Fruit fly (Drosophila melanogaster) whole organism, embryonic: ENCODE results near the gene CG11970.

Experiments used
- Atf3 ChIP-seq: fragments of 200-800 bp; sonication (Bioruptor generic); optimal IDR thresholded peaks from 3 replicates; lab custom pipeline; 2016; ENCODE audit warnings: missing biosample characterization, missing genetic modification characterization
- Bdp1 ChIP-seq: fragments of 200-800 bp; sonication (Bioruptor generic); optimal IDR thresholded peaks from 3 replicates; lab custom pipeline; 2016; ENCODE audit warnings: missing biosample characterization, missing genetic modification characterization
- CG11247 ChIP-seq: fragments of 200-800 bp; sonication (Bioruptor generic); IDR thresholded peaks from 2 replicates; pipeline ENCODE4 v1.3.6; 2022; ENCODE audit warnings: missing biosample characterization, missing genetic modification characterization
- CG1602 ChIP-seq: fragments of 200-800 bp; sonication (Bioruptor generic); optimal IDR thresholded peaks from 3 replicates; lab custom pipeline; 2016; ENCODE audit warnings: missing biosample characterization, missing genetic modification characterization
- CG17328 ChIP-seq: fragments of 200-800 bp; sonication (Bioruptor generic); IDR thresholded peaks from 2 replicates; pipeline ENCODE4 v1.3.6; 2022; ENCODE audit warnings: missing biosample characterization, missing genetic modification characterization
- CG17359 ChIP-seq: fragments of 200-800 bp; sonication (Bioruptor generic); optimal IDR thresholded peaks from 3 replicates; lab custom pipeline; 2018; ENCODE audit warnings: missing biosample characterization, mild to moderate bottlenecking, missing genetic modification characterization, moderate library complexity
- CG18476 ChIP-seq: fragments of 200-800 bp; sonication (Bioruptor generic); optimal IDR thresholded peaks from 2 replicates; lab custom pipeline; 2016; ENCODE audit warnings: missing biosample characterization, mild to moderate bottlenecking, missing genetic modification characterization
- CG2120 ChIP-seq: fragments of 200-800 bp; sonication (Bioruptor generic); optimal IDR thresholded peaks from 3 replicates; lab custom pipeline; 2016; ENCODE audit warnings: missing biosample characterization, missing genetic modification characterization
- CG2129 ChIP-seq: fragments of 200-800 bp; sonication (Bioruptor generic); IDR thresholded peaks from 2 replicates; pipeline ENCODE4 v1.3.6; 2022; ENCODE audit warnings: missing biosample characterization, missing genetic modification characterization; ENCODE audit not compliant: partially characterized antibody
- CG30431 ChIP-seq: fragments of 200-800 bp; sonication (Bioruptor generic); optimal IDR thresholded peaks from 2 replicates; lab custom pipeline; 2017; ENCODE audit warnings: missing biosample characterization, missing genetic modification characterization
- CG34422 ChIP-seq: fragments of 200-800 bp; sonication (Bioruptor generic); IDR thresholded peaks from 3 replicates; pipeline ENCODE4 v1.3.6; 2022; ENCODE audit warnings: missing biosample characterization, missing genetic modification characterization
- CG3726 ChIP-seq: fragments of 200-800 bp; sonication (Bioruptor generic); IDR thresholded peaks from 3 replicates; pipeline ENCODE4, ENCODE4 v1.3.6; 2022; ENCODE audit warnings: missing biosample characterization, missing genetic modification characterization
- CG4730 ChIP-seq: fragments of 200-800 bp; sonication (Bioruptor generic); IDR thresholded peaks from 2 replicates; pipeline ENCODE4 v1.3.6; 2022; ENCODE audit warnings: missing biosample characterization, missing genetic modification characterization
- CG6272 ChIP-seq: fragments of 200-800 bp; sonication (Bioruptor generic); IDR thresholded peaks from 2 replicates; pipeline ENCODE4 v1.3.6; 2022; ENCODE audit warnings: missing biosample characterization, missing genetic modification characterization
- CG6689 ChIP-seq: fragments of 200-800 bp; sonication (Bioruptor generic); IDR thresholded peaks from 2 replicates; pipeline ENCODE4 v1.3.6; 2022; ENCODE audit warnings: missing biosample characterization, missing genetic modification characterization
- CG7987 ChIP-seq: fragments of 200-800 bp; sonication (Bioruptor generic); optimal IDR thresholded peaks from 2 replicates; lab custom pipeline; 2018; ENCODE audit warnings: missing biosample characterization, mild to moderate bottlenecking, missing genetic modification characterization, moderate library complexity
- CrebB ChIP-seq: fragments of 200-800 bp; sonication (Bioruptor generic); optimal IDR thresholded peaks from 3 replicates; lab custom pipeline; 2018; ENCODE audit warnings: missing biosample characterization, mild to moderate bottlenecking, missing genetic modification characterization
- D19B ChIP-seq: fragments of 200-800 bp; sonication (Bioruptor generic); optimal IDR thresholded peaks from 2 replicates; lab custom pipeline; 2017; ENCODE audit warnings: missing biosample characterization, mild to moderate bottlenecking, missing genetic modification characterization
- Dip2 ChIP-seq: fragments of 200-800 bp; sonication (Bioruptor generic); IDR thresholded peaks from 2 replicates; pipeline ENCODE4 v1.3.6; 2022; ENCODE audit warnings: missing biosample characterization, missing genetic modification characterization
- Hr39 ChIP-seq: fragments of >200 bp; optimal IDR thresholded peaks from 2 replicates; lab custom pipeline; 2017
- Hr78 ChIP-seq, 2 experiments: fragments of 200-800 bp in 1 of 2; fragments of >200 bp in 1 of 2; sonication (Bioruptor generic) in 1 of 2; optimal IDR thresholded peaks; 2 replicates each; lab custom pipeline; 2017 to 2019; ENCODE audit warnings: missing biosample characterization in 2 of 2, missing genetic modification characterization in 2 of 2, mild to moderate bottlenecking in 1 of 2, moderate library complexity in 1 of 2
- Hsf ChIP-seq: fragments of 200-800 bp; sonication (Bioruptor generic); optimal IDR thresholded peaks from 3 replicates; lab custom pipeline; 2016; ENCODE audit warnings: missing biosample characterization, missing genetic modification characterization
- MTF-1 ChIP-seq: fragments of 200-800 bp; sonication (Bioruptor generic); optimal IDR thresholded peaks from 2 replicates; lab custom pipeline; 2018; ENCODE audit warnings: missing biosample characterization, mild to moderate bottlenecking, missing genetic modification characterization, borderline replicate concordance
- Myb ChIP-seq: fragments of 200-800 bp; sonication (Bioruptor generic); optimal IDR thresholded peaks from 2 replicates; lab custom pipeline; 2016; ENCODE audit warnings: missing biosample characterization, missing genetic modification characterization
- Rx ChIP-seq: fragments of 200-800 bp; sonication (Bioruptor generic); IDR thresholded peaks from 2 replicates; pipeline ENCODE4 v1.3.6; 2022; ENCODE audit warnings: missing biosample characterization, missing genetic modification characterization
- Side ChIP-seq: fragments of 200-800 bp; sonication (Bioruptor generic); optimal IDR thresholded peaks from 2 replicates; lab custom pipeline; 2016; ENCODE audit warnings: missing biosample characterization, missing genetic modification characterization
- Six4 ChIP-seq: fragments of 200-800 bp; sonication (Bioruptor generic); optimal IDR thresholded peaks from 2 replicates; lab custom pipeline; 2016; ENCODE audit warnings: missing biosample characterization, missing genetic modification characterization
- Sox102F ChIP-seq: fragments of 200-800 bp; sonication (Bioruptor generic); optimal IDR thresholded peaks from 2 replicates; lab custom pipeline; 2018; ENCODE audit warnings: missing biosample characterization, mild to moderate bottlenecking, missing genetic modification characterization, moderate library complexity
- Tbp ChIP-seq: fragments of >200 bp; optimal IDR thresholded peaks from 2 replicates; lab custom pipeline; 2018; ENCODE audit warnings: missing biosample characterization, missing genetic modification characterization
- Vsx1 ChIP-seq: fragments of 200-800 bp; sonication (Bioruptor generic); optimal IDR thresholded peaks from 2 replicates; lab custom pipeline; 2017; ENCODE audit warnings: missing biosample characterization, mild to moderate bottlenecking, missing genetic modification characterization, missing genetic modification reagents
- ara ChIP-seq: fragments of 200-800 bp; sonication (Bioruptor generic); IDR thresholded peaks from 2 replicates; pipeline ENCODE4 v1.3.6; 2022; ENCODE audit warnings: missing biosample characterization, missing genetic modification characterization
- cas ChIP-seq: fragments of 200-800 bp; sonication (Bioruptor generic); IDR thresholded peaks from 2 replicates; pipeline ENCODE4 v1.3.6; 2022; ENCODE audit warnings: missing biosample characterization, missing genetic modification characterization
- chinmo ChIP-seq: fragments of 200-800 bp; sonication (Bioruptor generic); IDR thresholded peaks from 4 replicates; pipeline ENCODE4 v1.3.6; 2022; ENCODE audit warnings: missing biosample characterization, missing genetic modification characterization; ENCODE audit not compliant: partially characterized antibody
- danr ChIP-seq: fragments of 200-800 bp; sonication (Bioruptor generic); IDR thresholded peaks from 2 replicates; pipeline ENCODE4 v1.3.6; 2022; ENCODE audit warnings: missing biosample characterization, missing genetic modification characterization
- dmrt99B ChIP-seq: fragments of 200-800 bp; sonication (Bioruptor generic); optimal IDR thresholded peaks from 2 replicates; lab custom pipeline; 2018; ENCODE audit warnings: missing biosample characterization, mild to moderate bottlenecking, missing genetic modification characterization, moderate library complexity
- eyg ChIP-seq: fragments of 200-800 bp; sonication (Bioruptor generic); optimal IDR thresholded peaks from 3 replicates; lab custom pipeline; 2016; ENCODE audit warnings: missing biosample characterization, missing genetic modification characterization
- fru ChIP-seq: fragments of >200 bp; optimal IDR thresholded peaks from 2 replicates; lab custom pipeline; 2017
- fu2 ChIP-seq: fragments of 200-800 bp; sonication (Bioruptor generic); optimal IDR thresholded peaks from 2 replicates; lab custom pipeline; 2016; ENCODE audit warnings: missing biosample characterization, missing genetic modification characterization
- gsb-n ChIP-seq: fragments of 200-800 bp; sonication (Bioruptor generic); optimal IDR thresholded peaks from 3 replicates; lab custom pipeline; 2018; ENCODE audit warnings: missing biosample characterization, mild to moderate bottlenecking, missing genetic modification characterization
- ind ChIP-seq: fragments of 200-800 bp; sonication (Bioruptor generic); optimal IDR thresholded peaks from 3 replicates; lab custom pipeline; 2016; ENCODE audit warnings: missing biosample characterization, missing genetic modification characterization
- klu ChIP-seq: fragments of 200-800 bp; sonication (Bioruptor generic); IDR thresholded peaks from 2 replicates; pipeline ENCODE4 v1.3.6; 2022; ENCODE audit warnings: missing biosample characterization, missing genetic modification characterization
- kni ChIP-seq: fragments of 200-800 bp; sonication (Bioruptor generic); optimal IDR thresholded peaks from 3 replicates; lab custom pipeline; 2017; ENCODE audit warnings: mild to moderate bottlenecking, missing biosample characterization, missing genetic modification reagents, missing genetic modification characterization
- nerfin-2 ChIP-seq: fragments of 200-800 bp; sonication (Bioruptor generic); IDR thresholded peaks from 2 replicates; pipeline ENCODE4 v1.3.6; 2022; ENCODE audit warnings: missing biosample characterization, missing genetic modification characterization; ENCODE audit not compliant: partially characterized antibody
- p53 ChIP-seq: fragments of 200-800 bp; sonication (Bioruptor generic); optimal IDR thresholded peaks from 2 replicates; lab custom pipeline; 2016; ENCODE audit warnings: missing biosample characterization, missing genetic modification characterization
- pfk ChIP-seq: fragments of 200-800 bp; sonication (Bioruptor generic); optimal IDR thresholded peaks from 2 replicates; lab custom pipeline; 2018; ENCODE audit warnings: missing biosample characterization, mild to moderate bottlenecking, missing genetic modification characterization, moderate library complexity
- repo ChIP-seq: fragments of 200-800 bp; sonication (Bioruptor generic); optimal IDR thresholded peaks from 2 replicates; lab custom pipeline; 2016; ENCODE audit warnings: missing biosample characterization, missing genetic modification characterization
- sd ChIP-seq: fragments of 200-800 bp; sonication (Bioruptor generic); optimal IDR thresholded peaks from 3 replicates; lab custom pipeline; 2018; ENCODE audit warnings: missing biosample characterization, mild to moderate bottlenecking, missing genetic modification characterization, moderate library complexity
- seq ChIP-seq: fragments of 200-800 bp; sonication (Bioruptor generic); IDR thresholded peaks from 2 replicates; pipeline ENCODE4 v1.3.6; 2022; ENCODE audit warnings: missing biosample characterization, missing genetic modification characterization
- sr ChIP-seq: fragments of 200-800 bp; sonication (Bioruptor generic); IDR thresholded peaks from 3 replicates; pipeline ENCODE4 v1.3.6; 2022; ENCODE audit warnings: missing biosample characterization, missing genetic modification characterization
- usp ChIP-seq: fragments of >200 bp; optimal IDR thresholded peaks from 2 replicates; lab custom pipeline; 2017; ENCODE audit warnings: missing biosample characterization, missing genetic modification characterization

Gene CG11970

DNA sequence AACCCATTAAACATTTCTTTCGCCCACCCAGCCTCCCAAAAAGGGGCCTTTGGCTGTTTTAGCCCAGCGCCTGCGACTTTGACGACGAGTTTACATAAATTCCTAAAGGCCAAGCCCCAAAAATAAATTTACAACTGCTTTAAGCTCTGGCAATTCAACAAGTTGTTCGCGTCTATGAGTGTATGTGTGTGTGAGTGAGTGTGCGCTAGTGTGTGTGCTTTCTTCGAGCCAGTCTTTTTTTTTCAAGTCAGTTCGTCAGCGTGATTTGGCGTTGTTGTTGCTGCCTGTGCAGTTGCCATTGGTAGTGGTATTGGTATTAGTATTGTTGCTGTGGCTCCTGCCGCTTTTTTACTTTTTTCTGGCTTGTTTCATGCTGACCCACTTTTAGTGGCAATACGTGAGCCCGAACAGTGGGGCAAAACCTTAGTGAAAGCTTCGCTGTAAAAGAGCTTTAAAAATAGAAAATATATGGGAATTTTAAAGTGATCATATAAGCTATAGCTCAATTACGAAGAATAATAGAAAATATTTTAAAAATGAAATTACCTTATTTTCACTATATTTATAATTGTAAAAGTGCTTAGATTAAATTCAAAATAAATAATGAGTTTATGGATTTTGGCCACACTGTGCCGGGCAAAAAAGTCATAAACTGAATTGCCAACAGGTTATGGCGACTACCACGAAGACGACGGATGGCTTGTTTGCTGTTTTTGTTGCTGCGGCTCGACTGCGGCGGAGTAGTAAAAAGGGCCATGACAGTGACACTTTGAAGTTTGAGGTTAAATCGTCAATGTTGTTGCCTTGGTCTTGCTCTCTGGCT lies 38.8 kb upstream of the CG11970 start (continued):
- TF ChIP-seq CG4730 (GFP tag; lab: Robert Waterston, UW) (peak; percentile 71), Rx (GFP tag; lab: Robert Waterston, UW) (peak; percentile 73), CG34422 (GFP tag; lab: Robert Waterston, UW) (peak; percentile 82), sr (GFP tag; lab: Robert Waterston, UW) (no peak), danr (GFP tag; lab: Robert Waterston, UW) (peak; percentile 74), CG2129 (GFP tag; lab: Robert Waterston, UW) (no peak), gsb-n (peak; percentile 90), Atf3 (GFP tag; lab: Kevin White, UChicago) (no peak), eyg (GFP tag; lab: Kevin White, UChicago) (no peak), MTF-1 (GFP tag; lab: Kevin White, UChicago) (peak; percentile 58), CG7987 (GFP tag; lab: Kevin White, UChicago) (peak; percentile 51), Bdp1 (GFP tag; lab: Kevin White, UChicago) (no peak), CG6272 (GFP tag; lab: Robert Waterston, UW) (peak; percentile 50; the same call in 1 of the 2 replicates), Myb (GFP tag; lab: Kevin White, UChicago) (peak; percentile 18), sd (tag; lab: Kevin White, UChicago) (peak; percentile 58), ara (GFP tag; lab: Robert Waterston, UW) (peak; percentile 81), cas (GFP tag; lab: Robert Waterston, UW) (peak; percentile 52; the same call in 1 of the 2 replicates), Dip2 (GFP tag; lab: Robert Waterston, UW) (no peak), Six4 (peak; percentile 80), CG17359 (tag; lab: Kevin White, UChicago) (peak; percentile 88), CG18476 (GFP tag; lab: Kevin White, UChicago) (peak; percentile 65), CG30431 (GFP tag; lab: Kevin White, UChicago) (peak; percentile 63), repo (no peak), CrebB (tag; lab: Kevin White, UChicago) (peak; percentile 36), Tbp (no peak), CG6689 (peak; percentile 89), CG11247 (GFP tag; lab: Robert Waterston, UW) (peak; percentile 64; the same call in 1 of the 2 replicates), CG2120 (peak; percentile 31), kni (peak; percentile 63), Hr39 (lab: Kevin White, UChicago) (no peak), CG1602 (peak; percentile 62), Side (GFP tag; lab: Kevin White, UChicago) (no peak), nerfin-2 (no peak), D19B (GFP tag; lab: Kevin White, UChicago) (peak; percentile 25), Hr78 (GFP tag; optimal IDR thresholded peaks at IDR 0.05; lab: Kevin White, UChicago) (peak in 1 of 2 experiments; percentile 87), Sox102F (GFP tag; lab: Kevin White, UChicago) (peak; percentile 92), fru (lab: Kevin White, UChicago) (no peak), seq (peak; percentile 83), fu2 (no peak), Hsf (GFP tag; lab: Kevin White, UChicago) (peak; percentile 63), klu (peak; percentile 51; the same call in 1 of the 2 replicates), CG17328 (GFP tag; lab: Robert Waterston, UW) (peak; percentile 83), Vsx1 (GFP tag; lab: Kevin White, UChicago) (peak; percentile 68), CG3726 (GFP tag; lab: Robert Waterston, UW) (0 out of 3 replicates have a peak, but pooled peaks have one; percentile 62), p53 (GFP tag; lab: Kevin White, UChicago) (no peak), chinmo (GFP tag; lab: Robert Waterston, UW) (peak; percentile 78; the same call in 2 of the 4 replicates), ind (GFP tag; lab: Kevin White, UChicago) (peak; percentile 69), dmrt99B (peak; percentile 94), usp (GFP tag; lab: Kevin White, UChicago) (no peak), pfk (GFP tag; lab: Kevin White, UChicago) (no peak)
